Worm (Caenorhabditis elegans) whole organism, mixed stage, embryonic: ENCODE data around the gene F55A11.4.

Source experiments
- bed-3 ChIP-seq: fragments of 200-800 bp; sonication (Bioruptor generic); optimal IDR thresholded peaks from 3 replicates; lab custom pipeline; 2018; ENCODE audit warnings: mild to moderate bottlenecking, missing genetic modification characterization, moderate library complexity, missing compliant biosample characterization
- blmp-1 ChIP-seq: fragments of 150-350 bp; optimal IDR thresholded peaks from 2 replicates; lab custom pipeline; 2014; ENCODE audit warnings: missing biosample characterization, missing genetic modification characterization
- ceh-43 ChIP-seq: fragments of 200-800 bp; sonication (Bioruptor generic); optimal IDR thresholded peaks from 2 replicates; lab custom pipeline; 2018; ENCODE audit warnings: mild to moderate bottlenecking, missing genetic modification characterization, moderate library complexity, missing compliant biosample characterization
- cnd-1 ChIP-seq: fragments of 200-800 bp; sonication (Bioruptor generic); optimal IDR thresholded peaks from 2 replicates; lab custom pipeline; 2018; ENCODE audit warnings: mild to moderate bottlenecking, missing genetic modification characterization, missing compliant biosample characterization
- elt-1 ChIP-seq: sonication (generic microtip); optimal IDR thresholded peaks from 2 replicates; lab custom pipeline; 2017; ENCODE audit warnings: missing genetic modification characterization, mild to moderate bottlenecking, missing compliant biosample characterization, antibody characterized with exemption, moderate library complexity, borderline replicate concordance; ENCODE audit not compliant: insufficient read depth
- elt-3 ChIP-seq: fragments of 150-350 bp; optimal IDR thresholded peaks from 2 replicates; lab custom pipeline; 2014; ENCODE audit warnings: missing biosample characterization, missing genetic modification characterization
- hlh-1 ChIP-seq: fragments of 150-350 bp; optimal IDR thresholded peaks from 2 replicates; lab custom pipeline; 2014; ENCODE audit warnings: missing biosample characterization, missing genetic modification reagents, missing genetic modification characterization
- lin-13 ChIP-seq: fragments of 150-350 bp; optimal IDR thresholded peaks from 2 replicates; lab custom pipeline; 2014; ENCODE audit warnings: missing biosample characterization, missing genetic modification characterization
- lin-32 ChIP-seq: fragments of 200-800 bp; sonication (Bioruptor generic); optimal IDR thresholded peaks from 2 replicates; lab custom pipeline; 2018; ENCODE audit warnings: mild to moderate bottlenecking, missing genetic modification characterization, missing compliant biosample characterization
- lsy-2 ChIP-seq: fragments of 150-350 bp; optimal IDR thresholded peaks from 2 replicates; lab custom pipeline; 2014; ENCODE audit warnings: missing biosample characterization, missing genetic modification characterization
- mab-5 ChIP-seq: fragments of 150-350 bp; optimal IDR thresholded peaks from 2 replicates; lab custom pipeline; 2014; ENCODE audit warnings: missing biosample characterization, missing genetic modification characterization
- mep-1 ChIP-seq: fragments of 150-350 bp; optimal IDR thresholded peaks from 2 replicates; lab custom pipeline; 2017; ENCODE audit warnings: missing biosample characterization, missing genetic modification reagents, missing genetic modification characterization, inconsistent platforms
- mls-2 ChIP-seq: sonication (generic microtip); optimal IDR thresholded peaks from 2 replicates; lab custom pipeline; 2016; ENCODE audit warnings: mild to moderate bottlenecking, missing genetic modification characterization, moderate library complexity, missing compliant biosample characterization
- nhr-12 ChIP-seq: fragments of 150-350 bp; optimal IDR thresholded peaks from 2 replicates; lab custom pipeline; 2014; ENCODE audit warnings: missing biosample characterization, missing genetic modification characterization
- nhr-237 ChIP-seq: fragments of 150-350 bp; optimal IDR thresholded peaks from 2 replicates; lab custom pipeline; 2014; ENCODE audit warnings: missing biosample characterization, missing genetic modification characterization
- nhr-28 ChIP-seq: fragments of 150-350 bp; optimal IDR thresholded peaks from 2 replicates; lab custom pipeline; 2014; ENCODE audit warnings: missing biosample characterization, missing genetic modification characterization
- nhr-76 ChIP-seq: sonication (generic microtip); optimal IDR thresholded peaks from 2 replicates; lab custom pipeline; 2017; ENCODE audit warnings: missing biosample characterization, missing genetic modification characterization
- pha-4 ChIP-seq: fragments of 150-350 bp; optimal IDR thresholded peaks from 2 replicates; lab custom pipeline; 2018; ENCODE audit warnings: missing biosample characterization, missing genetic modification reagents, missing genetic modification characterization
- sptf-1 ChIP-seq: sonication (generic microtip); optimal IDR thresholded peaks from 2 replicates; lab custom pipeline; 2017; ENCODE audit warnings: mild to moderate bottlenecking, missing genetic modification characterization, moderate library complexity, missing compliant biosample characterization
- unc-120 ChIP-seq: sonication (generic microtip); optimal IDR thresholded peaks from 2 replicates; lab custom pipeline; 2017; ENCODE audit warnings: missing genetic modification characterization, missing compliant biosample characterization; ENCODE audit not compliant: poor library complexity, severe bottlenecking
- unc-39 ChIP-seq: fragments of 150-350 bp; optimal IDR thresholded peaks from 2 replicates; lab custom pipeline; 2014; ENCODE audit warnings: missing biosample characterization, missing genetic modification characterization
- unc-62 ChIP-seq: fragments of 150-350 bp; optimal IDR thresholded peaks from 2 replicates; lab custom pipeline; 2014; ENCODE audit warnings: missing biosample characterization, missing genetic modification reagents, missing genetic modification characterization
- zip-8 ChIP-seq: fragments of 150-350 bp; optimal IDR thresholded peaks from 2 replicates; lab custom pipeline; 2014; ENCODE audit warnings: missing biosample characterization, missing genetic modification characterization

F55A11.4 gene

ce11 chrV:11820551-11820950 lies 50.3 kb downstream of the F55A11.4 start:
- TF ChIP-seq sptf-1 (tag; lab: Kevin White, UChicago) (no peak), cnd-1 (tag; lab: Kevin White, UChicago) (no peak), nhr-76 (no peak), elt-3 (tag; lab: Kevin White, UChicago) (no peak), unc-120 (tag; lab: Kevin White, UChicago) (no peak), unc-39 (tag; lab: Kevin White, UChicago) (no peak), nhr-28 (tag; lab: Kevin White, UChicago) (no peak), zip-8 (tag; lab: Kevin White, UChicago) (no peak), blmp-1 (no peak), lin-13 (no peak), lsy-2 (no peak), elt-1 (no peak), mab-5 (tag; lab: Kevin White, UChicago) (no peak), nhr-12 (no peak), pha-4 (tag; lab: Kevin White, UChicago) (no peak), bed-3 (GFP tag; lab: Kevin White, UChicago) (no peak), mep-1 (tag; lab: Kevin White, UChicago) (no peak), mls-2 (tag; lab: Kevin White, UChicago) (no peak)
- TF ChIP-seq, all 35 proteins: peak for 0

- no peak for TF ChIP-seq ceh-43 (GFP tag; lab: Kevin White, UChicago)
- TF ChIP-seq unc-39 (tag; lab: Kevin White, UChicago): no peak
- no peak for TF ChIP-seq nhr-76
- no peak for TF ChIP-seq mls-2 (tag; lab: Kevin White, UChicago)
- no peak for TF ChIP-seq cnd-1 (tag; lab: Kevin White, UChicago)
- TF ChIP-seq lin-32 (GFP tag; lab: Kevin White, UChicago): no peak
- no peak for TF ChIP-seq nhr-28 (tag; lab: Kevin White, UChicago)
- TF ChIP-seq elt-3 (tag; lab: Kevin White, UChicago): no peak
- TF ChIP-seq lsy-2: no peak
- TF ChIP-seq zip-8 (tag; lab: Kevin White, UChicago): no peak
- TF ChIP-seq pha-4 (tag; lab: Kevin White, UChicago): no peak
- no peak for TF ChIP-seq unc-62
- TF ChIP-seq hlh-1 (tag; lab: Kevin White, UChicago): no peak
- TF ChIP-seq bed-3 (GFP tag; lab: Kevin White, UChicago): no peak
- no peak for TF ChIP-seq nhr-237
Measured at ce11 chrV:11822461-11822939, 52.2 kb downstream of the F55A11.4 start, which contains the start of gene pyc-1. Gene pyc-1, minus strand, starts transcription at chrV:11822529.
